Fruit fly (Drosophila melanogaster) whole organism, embryonic: ENCODE measurements around the gene Msh6.

Source experiments
- Abd-B ChIP-seq: fragments of 200-800 bp; sonication (Bioruptor generic); optimal IDR thresholded peaks from 2 replicates; lab custom pipeline; 2018; ENCODE audit warnings: missing biosample characterization, mild to moderate bottlenecking, missing genetic modification characterization, moderate library complexity
- Bdp1 ChIP-seq: fragments of 200-800 bp; sonication (Bioruptor generic); optimal IDR thresholded peaks from 3 replicates; lab custom pipeline; 2016; ENCODE audit warnings: missing biosample characterization, missing genetic modification characterization
- CG10431 ChIP-seq: fragments of 200-800 bp; sonication (Bioruptor generic); optimal IDR thresholded peaks from 3 replicates; lab custom pipeline; 2018; ENCODE audit warnings: missing biosample characterization, mild to moderate bottlenecking, missing genetic modification characterization
- CG14441 ChIP-seq: fragments of 200-800 bp; sonication (Bioruptor generic); IDR thresholded peaks from 2 replicates; pipeline ENCODE4 v1.3.6; 2022; ENCODE audit warnings: missing biosample characterization, missing genetic modification characterization
- CG17361 ChIP-seq: fragments of 200-800 bp; sonication (Bioruptor generic); IDR thresholded peaks from 3 replicates; pipeline ENCODE4 v1.3.6; 2022; ENCODE audit warnings: missing biosample characterization, missing genetic modification characterization
- CG2889 ChIP-seq: fragments of 200-800 bp; sonication (Bioruptor generic); IDR thresholded peaks from 3 replicates; pipeline ENCODE4 v1.3.6; 2022; ENCODE audit warnings: missing biosample characterization, missing genetic modification characterization
- CG3065 ChIP-seq: fragments of 200-800 bp; sonication (Bioruptor generic); optimal IDR thresholded peaks from 2 replicates; lab custom pipeline; 2016; ENCODE audit warnings: missing biosample characterization, missing genetic modification characterization
- CG34422 ChIP-seq: fragments of 200-800 bp; sonication (Bioruptor generic); IDR thresholded peaks from 3 replicates; pipeline ENCODE4 v1.3.6; 2022; ENCODE audit warnings: missing biosample characterization, missing genetic modification characterization
- CG43689 ChIP-seq: fragments of 200-800 bp; sonication (Bioruptor generic); IDR thresholded peaks from 2 replicates; pipeline ENCODE4 v1.3.6; 2022; ENCODE audit warnings: missing biosample characterization, missing genetic modification characterization
- CG4730 ChIP-seq: fragments of 200-800 bp; sonication (Bioruptor generic); IDR thresholded peaks from 2 replicates; pipeline ENCODE4 v1.3.6; 2022; ENCODE audit warnings: missing biosample characterization, missing genetic modification characterization
- CG4854 ChIP-seq: fragments of 200-800 bp; sonication (Bioruptor generic); optimal IDR thresholded peaks from 2 replicates; lab custom pipeline; 2016; ENCODE audit warnings: missing biosample characterization, missing genetic modification characterization, inconsistent platforms
- CG7372 ChIP-seq: fragments of 200-800 bp; sonication (Bioruptor generic); IDR thresholded peaks from 2 replicates; pipeline ENCODE4 v1.3.6; 2022; ENCODE audit warnings: missing biosample characterization, missing genetic modification characterization
- CG7745 ChIP-seq: fragments of 200-800 bp; sonication (Bioruptor generic); optimal IDR thresholded peaks from 2 replicates; lab custom pipeline; 2018; ENCODE audit warnings: missing biosample characterization, mild to moderate bottlenecking, missing genetic modification characterization, moderate library complexity
- CG8290 ChIP-seq, 3 experiments: fragments of 200-800 bp; sonication (Bioruptor generic); optimal IDR thresholded peaks; 2 replicates each; lab custom pipeline; 2016 to 2019; ENCODE audit warnings: missing biosample characterization in 3 of 3, missing genetic modification characterization in 3 of 3, mild to moderate bottlenecking in 2 of 3, moderate library complexity in 1 of 3
- CG8944 ChIP-seq: fragments of 200-800 bp; sonication (Bioruptor generic); optimal IDR thresholded peaks from 3 replicates; lab custom pipeline; 2016; ENCODE audit warnings: missing biosample characterization, missing genetic modification characterization
- CG9215 ChIP-seq: fragments of 200-800 bp; sonication (Bioruptor generic); IDR thresholded peaks from 2 replicates; pipeline ENCODE4 v1.3.6; 2022; ENCODE audit warnings: missing biosample characterization, missing genetic modification characterization
- D ChIP-seq, 2 experiments: fragments of 200-800 bp in 1 of 2; fragments of >200 bp in 1 of 2; sonication (Bioruptor generic) in 1 of 2; optimal IDR thresholded peaks; 2 replicates in 1 of 2; 3 replicates in 1 of 2; lab custom pipeline; 2017; ENCODE audit warnings: mild to moderate bottlenecking in 1 of 2, missing biosample characterization in 1 of 2, missing genetic modification characterization in 1 of 2, missing genetic modification reagents in 1 of 2
- Deaf1 ChIP-seq: fragments of 200-800 bp; optimal IDR thresholded peaks from 3 replicates; lab custom pipeline; 2019; ENCODE audit warnings: missing biosample characterization, mild to moderate bottlenecking, missing genetic modification characterization, moderate library complexity
- Dip2 ChIP-seq: fragments of 200-800 bp; sonication (Bioruptor generic); IDR thresholded peaks from 2 replicates; pipeline ENCODE4 v1.3.6; 2022; ENCODE audit warnings: missing biosample characterization, missing genetic modification characterization
- E2f2 ChIP-seq: fragments of 200-800 bp; sonication (Bioruptor generic); IDR thresholded peaks from 2 replicates; pipeline ENCODE4 v1.3.6; 2022; ENCODE audit warnings: missing biosample characterization, missing genetic modification characterization
- Ets65A ChIP-seq: fragments of 200-800 bp; sonication (Bioruptor generic); peaks from one replicate; lab custom pipeline; 2016; ENCODE audit warnings: missing biosample characterization, missing genetic modification characterization
- Gug ChIP-seq: fragments of 200-800 bp; sonication (Bioruptor generic); IDR thresholded peaks from 4 replicates; pipeline ENCODE4 v1.3.6; 2022; ENCODE audit warnings: missing biosample characterization, missing genetic modification characterization
- H2.0 ChIP-seq: fragments of 200-800 bp; sonication (Bioruptor generic); IDR thresholded peaks from 2 replicates; pipeline ENCODE4 v1.3.6; 2022; ENCODE audit warnings: missing biosample characterization, missing genetic modification characterization
- HmgD ChIP-seq: fragments of 200-800 bp; sonication (Bioruptor generic); optimal IDR thresholded peaks from 3 replicates; lab custom pipeline; 2016; ENCODE audit warnings: missing biosample characterization, missing genetic modification characterization
- Hr39 ChIP-seq: fragments of >200 bp; optimal IDR thresholded peaks from 2 replicates; lab custom pipeline; 2017
- Hr51 ChIP-seq, 2 experiments: fragments of 200-800 bp; sonication (Bioruptor generic); optimal IDR thresholded peaks; 2 replicates in 1 of 2; 3 replicates in 1 of 2; lab custom pipeline; 2016 to 2018; ENCODE audit warnings: missing biosample characterization in 2 of 2, missing genetic modification characterization in 2 of 2, mild to moderate bottlenecking in 1 of 2, moderate library complexity in 1 of 2
- Meics ChIP-seq: fragments of 200-800 bp; sonication (Bioruptor generic); optimal IDR thresholded peaks from 2 replicates; lab custom pipeline; 2017; ENCODE audit warnings: missing biosample characterization, mild to moderate bottlenecking, missing genetic modification characterization
- Nf-YA ChIP-seq: fragments of 200-800 bp; sonication (Bioruptor generic); IDR thresholded peaks from 2 replicates; pipeline ENCODE4 v1.3.6; 2022; ENCODE audit warnings: missing biosample characterization, missing genetic modification characterization
- Nf-YB ChIP-seq: fragments of 200-800 bp; sonication (Bioruptor generic); optimal IDR thresholded peaks from 3 replicates; lab custom pipeline; 2019; ENCODE audit warnings: missing biosample characterization, mild to moderate bottlenecking, missing genetic modification characterization, moderate library complexity
- ase ChIP-seq: fragments of 200-800 bp; sonication (Bioruptor generic); IDR thresholded peaks from 3 replicates; pipeline ENCODE4 v1.3.6; 2022; ENCODE audit warnings: missing biosample characterization, missing genetic modification characterization
- ato ChIP-seq: fragments of 200-800 bp; sonication (Bioruptor generic); IDR thresholded peaks from 2 replicates; pipeline ENCODE4 v1.3.6; 2022; ENCODE audit warnings: missing biosample characterization, missing genetic modification characterization; ENCODE audit not compliant: partially characterized antibody
- crp ChIP-seq, 2 experiments: fragments of 200-800 bp; sonication (Bioruptor generic); optimal IDR thresholded peaks; 2 replicates in 1 of 2; 3 replicates in 1 of 2; lab custom pipeline; 2017; ENCODE audit warnings: missing biosample characterization in 2 of 2, missing genetic modification characterization in 2 of 2, mild to moderate bottlenecking in 1 of 2, moderate library complexity in 1 of 2
- dati ChIP-seq: fragments of 200-800 bp; sonication (Bioruptor generic); IDR thresholded peaks from 2 replicates; pipeline ENCODE4 v1.3.6; 2022; ENCODE audit warnings: missing biosample characterization, missing genetic modification characterization
- dpn ChIP-seq, 2 experiments: fragments of 200-800 bp; sonication (Bioruptor generic); optimal IDR thresholded peaks; 3 replicates each; lab custom pipeline; 2016; ENCODE audit warnings: missing biosample characterization in 2 of 2, missing genetic modification characterization in 2 of 2
- en ChIP-seq: fragments of 200-800 bp; sonication (Bioruptor generic); optimal IDR thresholded peaks from 2 replicates; lab custom pipeline; 2016; ENCODE audit warnings: missing biosample characterization, missing genetic modification characterization
- lov ChIP-seq, 2 experiments: fragments of 200-800 bp in 1 of 2; fragments of >200 bp in 1 of 2; sonication (Bioruptor generic) in 1 of 2; IDR thresholded peaks in 1 of 2; optimal IDR thresholded peaks in 1 of 2; 2 replicates in 1 of 2; 3 replicates in 1 of 2; pipeline versions ENCODE4 v1.3.6 to Lab custom; 2017 to 2022; ENCODE audit warnings: missing biosample characterization in 1 of 2, missing genetic modification characterization in 1 of 2
- onecut ChIP-seq: fragments of 200-800 bp; sonication (Bioruptor generic); IDR thresholded peaks from 2 replicates; pipeline ENCODE4 v1.3.6; 2022; ENCODE audit warnings: missing biosample characterization, missing genetic modification characterization
- pnt ChIP-seq: fragments of 200-800 bp; sonication (Bioruptor generic); optimal IDR thresholded peaks from 3 replicates; lab custom pipeline; 2016; ENCODE audit warnings: missing biosample characterization, missing genetic modification characterization
- prd ChIP-seq, 3 experiments: fragments of >200 bp in 2 of 3; fragments of 200-800 bp in 1 of 3; sonication (Bioruptor generic) in 1 of 3; optimal IDR thresholded peaks in 2 of 3; IDR thresholded peaks in 1 of 3; 2 replicates in 2 of 3; 3 replicates in 1 of 3; pipeline versions ENCODE4 v1.3.6 to Lab custom; 2017 to 2022; ENCODE audit warnings: missing biosample characterization in 1 of 3, missing genetic modification characterization in 1 of 3
- repo ChIP-seq: fragments of 200-800 bp; sonication (Bioruptor generic); optimal IDR thresholded peaks from 2 replicates; lab custom pipeline; 2016; ENCODE audit warnings: missing biosample characterization, missing genetic modification characterization
- sd ChIP-seq: fragments of 200-800 bp; sonication (Bioruptor generic); optimal IDR thresholded peaks from 3 replicates; lab custom pipeline; 2018; ENCODE audit warnings: missing biosample characterization, mild to moderate bottlenecking, missing genetic modification characterization, moderate library complexity
- sima ChIP-seq: fragments of 200-800 bp; sonication (Bioruptor generic); optimal IDR thresholded peaks from 2 replicates; lab custom pipeline; 2016; ENCODE audit warnings: missing biosample characterization, missing genetic modification characterization
- sisA ChIP-seq: fragments of 200-800 bp; sonication (Bioruptor generic); IDR thresholded peaks from 2 replicates; pipeline ENCODE4 v1.3.6; 2022; ENCODE audit warnings: missing biosample characterization, missing genetic modification characterization
- slp2 ChIP-seq: fragments of 200-800 bp; sonication (Bioruptor generic); optimal IDR thresholded peaks from 2 replicates; lab custom pipeline; 2016; ENCODE audit warnings: missing biosample characterization, missing genetic modification characterization
- sqz ChIP-seq: fragments of 200-800 bp; sonication (Bioruptor generic); optimal IDR thresholded peaks from 3 replicates; lab custom pipeline; 2018; ENCODE audit warnings: missing biosample characterization, mild to moderate bottlenecking, missing genetic modification characterization
- tio ChIP-seq: fragments of 200-800 bp; sonication (Bioruptor generic); optimal IDR thresholded peaks from 2 replicates; lab custom pipeline; 2017; ENCODE audit warnings: missing biosample characterization, missing genetic modification characterization, inconsistent platforms
- toy ChIP-seq: fragments of 200-800 bp; sonication (Bioruptor generic); IDR thresholded peaks from 2 replicates; pipeline ENCODE4 v1.3.6; 2022; ENCODE audit warnings: missing biosample characterization, missing genetic modification characterization
- yki ChIP-seq: fragments of >200 bp; optimal IDR thresholded peaks from 3 replicates; lab custom pipeline; 2018
- zfh1 ChIP-seq: fragments of 200-800 bp; sonication (Bioruptor generic); IDR thresholded peaks from 3 replicates; pipeline ENCODE4 v1.3.6; 2022; ENCODE audit warnings: missing biosample characterization, missing genetic modification characterization

The Msh6 gene

DNA sequence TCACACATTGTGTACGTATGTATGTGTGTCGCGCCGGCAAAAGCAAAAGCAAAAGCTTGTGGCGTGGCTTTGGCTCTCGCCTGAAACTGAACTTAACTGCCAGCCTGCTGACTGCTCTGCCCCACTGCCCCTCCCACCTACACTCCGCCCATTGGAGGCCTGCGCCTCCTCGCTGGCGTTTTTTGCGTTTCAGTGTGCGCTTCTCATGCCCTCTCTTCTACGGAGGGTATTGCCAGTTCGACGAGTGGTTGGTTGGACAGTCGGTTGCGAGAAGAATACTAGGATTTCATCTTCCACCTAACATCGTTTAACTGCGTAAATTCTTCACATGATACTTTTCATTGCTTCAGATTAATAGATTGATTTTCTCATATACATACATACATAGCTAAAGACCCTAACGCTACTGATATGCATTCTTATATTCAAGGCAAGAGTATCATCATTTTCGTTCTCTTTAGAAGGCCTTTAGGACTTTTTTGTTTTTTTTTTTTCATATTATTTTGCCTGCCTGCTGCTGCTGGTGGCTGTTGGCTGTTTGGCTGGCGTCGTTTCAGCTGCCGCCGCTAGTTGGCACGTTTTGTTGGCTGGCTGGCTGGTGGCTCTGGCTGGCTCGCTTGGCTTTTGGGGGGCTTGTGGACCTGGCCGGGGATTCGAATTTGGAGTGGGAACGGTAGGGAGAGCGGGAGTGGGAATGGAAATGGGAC is 53.4 kb downstream of the Msh6 start (continued):
- peak; percentile 26 for TF ChIP-seq Abd-B (GFP tag; lab: Kevin White, UChicago)
- peak; percentile 49 for TF ChIP-seq CG8944
- no peak for TF ChIP-seq HmgD (GFP tag; lab: Kevin White, UChicago)
- TF ChIP-seq CG9215: peak; percentile 52
- peak in 1 of 2 experiments; percentile 69 for TF ChIP-seq Hr51 (GFP tag; optimal IDR thresholded peaks at IDR 0.05; lab: Kevin White, UChicago)
- no peak for TF ChIP-seq CG3065 (GFP tag; lab: Kevin White, UChicago)
- peak; percentile 61 for TF ChIP-seq sisA (GFP tag; lab: Robert Waterston, UW)
- no peak for TF ChIP-seq sima (GFP tag; lab: Kevin White, UChicago)
- peak; percentile 25 for TF ChIP-seq Bdp1
- TF ChIP-seq Deaf1 (tag; lab: Kevin White, UChicago): no peak
- peak; percentile 32 for TF ChIP-seq tio (GFP tag; lab: Kevin White, UChicago)
- TF ChIP-seq CG43689 (GFP tag; lab: Robert Waterston, UW): no peak
- TF ChIP-seq CG4730 (GFP tag; lab: Robert Waterston, UW): no peak; the same call in 1 of the 2 replicates
- TF ChIP-seq D (optimal IDR thresholded peaks at IDR 0.05; lab: Kevin White, UChicago): no peak
- peak; percentile 6 for TF ChIP-seq D (GFP tag; optimal IDR thresholded peaks at IDR 0.05; lab: Kevin White, UChicago)
- TF ChIP-seq ase (GFP tag; lab: Robert Waterston, UW): no peak
- TF ChIP-seq prd (optimal IDR thresholded peaks at IDR 0.05; lab: Kevin White, UChicago): no peak
- peak; percentile 72; the same call in 2 of the 3 replicates for TF ChIP-seq prd (GFP tag; IDR thresholded peaks at IDR 0.05; lab: Robert Waterston, UW)
- TF ChIP-seq onecut (GFP tag; lab: Robert Waterston, UW): no peak
- no peak for TF ChIP-seq CG4854
- no peak for TF ChIP-seq Nf-YB (GFP tag; lab: Kevin White, UChicago)
- TF ChIP-seq repo (GFP tag; lab: Kevin White, UChicago): peak; percentile 5
- no peak; the same call in 2 of the 3 replicates for TF ChIP-seq CG34422 (GFP tag; lab: Robert Waterston, UW)
- TF ChIP-seq Gug: peak; percentile 58; the same call in 2 of the 4 replicates
- TF ChIP-seq CG2889 (GFP tag; lab: Robert Waterston, UW): 0 out of 3 replicates have a peak, but pooled peaks have one; percentile 7
- no peak for TF ChIP-seq sd
- peak; percentile 19; the same call in 1 of the 2 replicates for TF ChIP-seq H2.0 (GFP tag; lab: Robert Waterston, UW)
- TF ChIP-seq CG8290 (GFP tag; optimal IDR thresholded peaks at IDR 0.05; lab: Kevin White, UChicago): no peak
- peak in 1 of 2 experiments; percentile 51 for TF ChIP-seq CG8290 (tag; optimal IDR thresholded peaks at IDR 0.05; lab: Kevin White, UChicago)
- peak; percentile 57 to 78 for TF ChIP-seq dpn (GFP tag; optimal IDR thresholded peaks at IDR 0.05; lab: Kevin White, UChicago)
- peak; percentile 2 for TF ChIP-seq en (GFP tag; lab: Kevin White, UChicago)
- TF ChIP-seq pnt: peak; percentile 65
- no peak for TF ChIP-seq lov (optimal IDR thresholded peaks at IDR 0.05; lab: Kevin White, UChicago)
- TF ChIP-seq lov (GFP tag; IDR thresholded peaks at IDR 0.05; lab: Robert Waterston, UW): no peak
- no peak for TF ChIP-seq CG7745 (tag; lab: Kevin White, UChicago)
- peak; percentile 43; the same call in 1 of the 2 replicates for TF ChIP-seq CG7372 (GFP tag; lab: Robert Waterston, UW)
- no peak for TF ChIP-seq ato (GFP tag; lab: Robert Waterston, UW)
- TF ChIP-seq slp2 (GFP tag; lab: Kevin White, UChicago): peak; percentile 50
- no peak for TF ChIP-seq toy (GFP tag; lab: Robert Waterston, UW)
- no peak for TF ChIP-seq Dip2 (GFP tag; lab: Robert Waterston, UW)
- peak; percentile 97 for TF ChIP-seq Ets65A (GFP tag; lab: Kevin White, UChicago)
- no peak; the same call in 2 of the 3 replicates for TF ChIP-seq zfh1
- TF ChIP-seq CG17361: peak; percentile 70; the same call in 2 of the 3 replicates
- TF ChIP-seq sqz (GFP tag; lab: Kevin White, UChicago): peak; percentile 86
- no peak for TF ChIP-seq CG10431 (GFP tag; lab: Kevin White, UChicago)
- peak; percentile 54 for TF ChIP-seq Meics (GFP tag; lab: Kevin White, UChicago)
- no peak for TF ChIP-seq Nf-YA (GFP tag; lab: Robert Waterston, UW)
- TF ChIP-seq dati (GFP tag; lab: Robert Waterston, UW): no peak
- no peak for TF ChIP-seq yki (lab: Kevin White, UChicago)
- TF ChIP-seq E2f2 (GFP tag; lab: Robert Waterston, UW): peak; percentile 33
- no peak for TF ChIP-seq crp (GFP tag; optimal IDR thresholded peaks at IDR 0.05; lab: Kevin White, UChicago)
- no peak for TF ChIP-seq Hr39 (lab: Kevin White, UChicago)
- peak; percentile 61 for TF ChIP-seq CG14441 (GFP tag; lab: Robert Waterston, UW)
